Worm (Caenorhabditis elegans) whole organism, L4/young adult: ENCODE measurements around the gene mltn-9.

ENCODE experiments used
- W03F9.2 ChIP-seq: fragments of 150-350 bp; optimal IDR thresholded peaks from 2 replicates; lab custom pipeline; 2014; ENCODE audit warnings: missing biosample characterization, missing genetic modification characterization
- him-1 ChIP-seq: sonication (generic microtip); optimal IDR thresholded peaks from 2 replicates; lab custom pipeline; 2016; ENCODE audit warnings: missing genotype, missing genetic modification reagents, missing genetic modification characterization, missing compliant biosample characterization

DNA sequence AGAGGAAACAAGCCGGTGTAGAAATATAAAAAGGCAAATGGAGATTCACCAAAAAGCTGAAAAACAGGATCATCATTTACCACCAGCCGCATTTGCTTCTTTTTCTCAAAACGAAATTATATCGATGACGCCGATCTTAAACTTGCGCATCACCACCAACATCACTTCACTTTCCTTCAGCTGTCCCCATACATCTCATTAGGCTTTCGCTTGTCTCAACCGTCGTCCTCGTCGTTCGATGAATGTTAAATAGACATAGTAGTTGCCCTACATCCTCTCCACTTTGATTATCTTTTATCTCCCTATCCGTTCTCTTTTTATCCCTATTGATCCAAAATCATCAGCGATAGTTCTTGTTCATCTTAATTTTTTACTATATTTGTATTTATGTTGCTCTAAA lies 11.0 kb downstream of the mltn-9 start:
- no peak for TF ChIP-seq him-1 (tag; lab: Kevin White, UChicago)
- no peak for TF ChIP-seq W03F9.2 (tag; lab: Kevin White, UChicago)
